Fruit fly (Drosophila melanogaster) whole organism, prepupa: ENCODE data around the gene Cyp4ae1.

Experiments used
- CG10631 ChIP-seq: fragments of 200-800 bp; sonication (Bioruptor generic); optimal IDR thresholded peaks from 2 replicates; lab custom pipeline; 2016; ENCODE audit warnings: missing biosample characterization, missing genetic modification characterization
- CG10669 ChIP-seq: fragments of 200-800 bp; sonication (Bioruptor generic); optimal IDR thresholded peaks from 3 replicates; lab custom pipeline; 2018; ENCODE audit warnings: missing biosample characterization, mild to moderate bottlenecking, missing genetic modification characterization, moderate library complexity
- CG11294 ChIP-seq: fragments of 200-800 bp; sonication (Bioruptor generic); IDR thresholded peaks from 2 replicates; pipeline ENCODE4 v1.3.6; 2022; ENCODE audit warnings: missing biosample characterization, missing genetic modification characterization
- CG11762 ChIP-seq: fragments of 200-800 bp; sonication (Bioruptor generic); optimal IDR thresholded peaks from 3 replicates; lab custom pipeline; 2016; ENCODE audit warnings: missing biosample characterization, missing genetic modification characterization; ENCODE audit not compliant: insufficient read depth
- CG11902 ChIP-seq: fragments of 200-800 bp; sonication (Bioruptor generic); optimal IDR thresholded peaks from 3 replicates; lab custom pipeline; 2016; ENCODE audit warnings: missing biosample characterization, missing genetic modification characterization
- CG15336 ChIP-seq: fragments of 200-800 bp; sonication (Bioruptor generic); IDR thresholded peaks from 2 replicates; pipeline ENCODE4 v1.3.6; 2022; ENCODE audit warnings: missing biosample characterization, missing genetic modification characterization
- CG1621 ChIP-seq: fragments of 200-800 bp; sonication (Bioruptor generic); optimal IDR thresholded peaks from 3 replicates; lab custom pipeline; 2018; ENCODE audit warnings: missing biosample characterization, mild to moderate bottlenecking, missing genetic modification characterization
- CG16779 ChIP-seq: fragments of 200-800 bp; sonication (Bioruptor generic); optimal IDR thresholded peaks from 3 replicates; lab custom pipeline; 2017; ENCODE audit warnings: missing biosample characterization, mild to moderate bottlenecking, missing genetic modification characterization
- CG3032 ChIP-seq: fragments of 200-800 bp; optimal IDR thresholded peaks from 2 replicates; lab custom pipeline; 2019; ENCODE audit warnings: missing biosample characterization, mild to moderate bottlenecking, missing genetic modification characterization, moderate library complexity
- CG32006 ChIP-seq: fragments of 200-800 bp; sonication (Bioruptor generic); optimal IDR thresholded peaks from 3 replicates; lab custom pipeline; 2017; ENCODE audit warnings: missing biosample characterization, mild to moderate bottlenecking, missing genetic modification characterization
- CG34406 ChIP-seq: fragments of 200-800 bp; sonication (Bioruptor generic); optimal IDR thresholded peaks from 3 replicates; lab custom pipeline; 2016; ENCODE audit warnings: missing biosample characterization, missing genetic modification characterization
- CG4318 ChIP-seq: fragments of 200-800 bp; sonication (Bioruptor generic); optimal IDR thresholded peaks from 3 replicates; lab custom pipeline; 2017; ENCODE audit warnings: missing biosample characterization, mild to moderate bottlenecking, missing genetic modification characterization
- CG6276 ChIP-seq: fragments of 200-800 bp; sonication (Bioruptor generic); optimal IDR thresholded peaks from 2 replicates; lab custom pipeline; 2017; ENCODE audit warnings: missing biosample characterization, mild to moderate bottlenecking, missing genetic modification characterization
- CG6808 ChIP-seq: fragments of 200-800 bp; sonication (Bioruptor generic); optimal IDR thresholded peaks from 3 replicates; lab custom pipeline; 2017; ENCODE audit warnings: missing biosample characterization, missing genetic modification characterization, mild to moderate bottlenecking, moderate library complexity, missing genetic modification reagents
- CG6854 ChIP-seq: fragments of 200-800 bp; sonication (Bioruptor generic); optimal IDR thresholded peaks from 2 replicates; lab custom pipeline; 2017; ENCODE audit warnings: missing biosample characterization, mild to moderate bottlenecking, missing genetic modification characterization
- CG7368 ChIP-seq: fragments of 200-800 bp; sonication (Bioruptor generic); optimal IDR thresholded peaks from 3 replicates; lab custom pipeline; 2016; ENCODE audit warnings: missing biosample characterization, missing genetic modification characterization
- CG8119 ChIP-seq: fragments of 200-800 bp; sonication (Bioruptor generic); IDR thresholded peaks from 3 replicates; pipeline ENCODE4 v1.3.6; 2022; ENCODE audit warnings: missing biosample characterization, missing genetic modification characterization
- CG8319 ChIP-seq: fragments of 200-800 bp; sonication (Bioruptor generic); optimal IDR thresholded peaks from 3 replicates; lab custom pipeline; 2016; ENCODE audit warnings: missing biosample characterization, missing genetic modification characterization
- CG8632 ChIP-seq: fragments of 200-800 bp; sonication (Bioruptor generic); optimal IDR thresholded peaks from 3 replicates; lab custom pipeline; 2016; ENCODE audit warnings: missing biosample characterization, missing genetic modification characterization
- CG9139 ChIP-seq: fragments of 200-800 bp; sonication (Bioruptor generic); optimal IDR thresholded peaks from 3 replicates; lab custom pipeline; 2017; ENCODE audit warnings: missing biosample characterization, mild to moderate bottlenecking, missing genetic modification characterization
- Eip75B ChIP-seq: fragments of 200-800 bp; sonication (Bioruptor generic); optimal IDR thresholded peaks from 3 replicates; lab custom pipeline; 2016; ENCODE audit warnings: missing biosample characterization, missing genetic modification characterization
- Ets21C ChIP-seq: fragments of 200-800 bp; sonication (Bioruptor generic); optimal IDR thresholded peaks from 3 replicates; lab custom pipeline; 2016; ENCODE audit warnings: missing biosample characterization, missing genetic modification characterization
- Ets96B ChIP-seq: fragments of 200-800 bp; optimal IDR thresholded peaks from 2 replicates; lab custom pipeline; 2019; ENCODE audit warnings: missing biosample characterization, mild to moderate bottlenecking, missing genetic modification characterization, moderate library complexity
- Gug ChIP-seq: fragments of 200-800 bp; sonication (Bioruptor generic); IDR thresholded peaks from 2 replicates; pipeline ENCODE4 v1.3.6; 2022; ENCODE audit warnings: missing biosample characterization, missing genetic modification characterization
- Hr39 ChIP-seq: fragments of 200-800 bp; sonication (Bioruptor generic); optimal IDR thresholded peaks from 2 replicates; lab custom pipeline; 2016; ENCODE audit warnings: missing biosample characterization, missing genetic modification characterization
- Hr4 ChIP-seq: fragments of 200-800 bp; sonication (Bioruptor generic); optimal IDR thresholded peaks from 3 replicates; lab custom pipeline; 2016; ENCODE audit warnings: missing biosample characterization, missing genetic modification characterization
- Lpt ChIP-seq: fragments of 200-800 bp; sonication (Bioruptor generic); optimal IDR thresholded peaks from 3 replicates; lab custom pipeline; 2016; ENCODE audit warnings: missing biosample characterization, missing genetic modification characterization
- Met ChIP-seq: fragments of 200-800 bp; sonication (Bioruptor generic); optimal IDR thresholded peaks from 3 replicates; lab custom pipeline; 2016; ENCODE audit warnings: missing biosample characterization, missing genetic modification characterization
- OdsH ChIP-seq: fragments of 200-800 bp; sonication (Bioruptor generic); optimal IDR thresholded peaks from 3 replicates; lab custom pipeline; 2016; ENCODE audit warnings: missing biosample characterization, missing genetic modification characterization
- Sox102F ChIP-seq: fragments of 200-800 bp; sonication (Bioruptor generic); optimal IDR thresholded peaks from 2 replicates; lab custom pipeline; 2016; ENCODE audit warnings: missing biosample characterization, mild to moderate bottlenecking, missing genetic modification characterization
- Sox14 ChIP-seq: fragments of 200-800 bp; sonication (Bioruptor generic); optimal IDR thresholded peaks from 3 replicates; lab custom pipeline; 2016; ENCODE audit warnings: missing biosample characterization, missing genetic modification characterization
- Sox15 ChIP-seq: fragments of 200-800 bp; sonication (Bioruptor generic); optimal IDR thresholded peaks from 3 replicates; lab custom pipeline; 2016; ENCODE audit warnings: missing biosample characterization, missing genetic modification characterization
- acj6 ChIP-seq: fragments of 200-800 bp; sonication (Bioruptor generic); optimal IDR thresholded peaks from 3 replicates; lab custom pipeline; 2016; ENCODE audit warnings: missing biosample characterization, missing genetic modification characterization
- cyc ChIP-seq: fragments of 200-800 bp; sonication (Bioruptor generic); optimal IDR thresholded peaks from 3 replicates; lab custom pipeline; 2016; ENCODE audit warnings: missing biosample characterization, missing genetic modification characterization
- dac ChIP-seq: fragments of 200-800 bp; sonication (Bioruptor generic); optimal IDR thresholded peaks from 2 replicates; lab custom pipeline; 2017; ENCODE audit warnings: missing biosample characterization, mild to moderate bottlenecking, missing genetic modification characterization
- eg ChIP-seq: fragments of 200-800 bp; sonication (Bioruptor generic); IDR thresholded peaks from 3 replicates; pipeline ENCODE4 v1.3.6; 2022; ENCODE audit warnings: missing biosample characterization, missing genetic modification characterization
- fd59A ChIP-seq: fragments of 200-800 bp; sonication (Bioruptor generic); optimal IDR thresholded peaks from 2 replicates; lab custom pipeline; 2017; ENCODE audit warnings: missing biosample characterization, mild to moderate bottlenecking, missing genetic modification characterization, missing genetic modification reagents
- fkh ChIP-seq: fragments of 200-800 bp; sonication (Bioruptor generic); optimal IDR thresholded peaks from 3 replicates; lab custom pipeline; 2017; ENCODE audit warnings: missing biosample characterization, mild to moderate bottlenecking, missing genetic modification characterization, moderate library complexity
- lz ChIP-seq: fragments of 200-800 bp; sonication (Bioruptor generic); optimal IDR thresholded peaks from 3 replicates; lab custom pipeline; 2016; ENCODE audit warnings: missing biosample characterization, missing genetic modification characterization
- pdm3 ChIP-seq: fragments of 200-800 bp; sonication (Bioruptor generic); optimal IDR thresholded peaks from 3 replicates; lab custom pipeline; 2016; ENCODE audit warnings: missing biosample characterization, missing genetic modification characterization
- spab ChIP-seq: fragments of 200-800 bp; sonication (Bioruptor generic); optimal IDR thresholded peaks from 2 replicates; lab custom pipeline; 2017; ENCODE audit warnings: missing biosample characterization, mild to moderate bottlenecking, missing genetic modification characterization, missing genetic modification reagents
- ss ChIP-seq, 2 experiments: fragments of 200-800 bp; sonication (Bioruptor generic); optimal IDR thresholded peaks; 2 replicates in 1 of 2; 3 replicates in 1 of 2; lab custom pipeline; 2017 to 2018; ENCODE audit warnings: mild to moderate bottlenecking in 2 of 2, missing biosample characterization in 2 of 2, missing genetic modification characterization in 2 of 2, moderate library complexity in 1 of 2
- topi ChIP-seq: fragments of 200-800 bp; sonication (Bioruptor generic); optimal IDR thresholded peaks from 3 replicates; lab custom pipeline; 2016; ENCODE audit warnings: missing biosample characterization, missing genetic modification characterization
- vri ChIP-seq: fragments of 200-800 bp; sonication (Bioruptor generic); optimal IDR thresholded peaks from 3 replicates; lab custom pipeline; 2016; ENCODE audit warnings: missing biosample characterization, mild to moderate bottlenecking, missing genetic modification characterization

Gene Cyp4ae1

dm6 chrX:2134965-2135758 lies 43.6 kb upstream of the Cyp4ae1 start (continued):
- TF ChIP-seq Sox102F (GFP tag; lab: Kevin White, UChicago) (peak; percentile 87), pdm3 (GFP tag; lab: Kevin White, UChicago) (peak; percentile 89), Ets96B (peak; percentile 87), CG11902 (GFP tag; lab: Kevin White, UChicago) (peak; percentile 81), CG8632 (GFP tag; lab: Kevin White, UChicago) (peak; percentile 87), cyc (GFP tag; lab: Kevin White, UChicago) (peak; percentile 92), CG3032 (peak; percentile 86), CG4318 (peak; percentile 68), CG6808 (GFP tag; lab: Kevin White, UChicago) (peak; percentile 87), vri (GFP tag; lab: Kevin White, UChicago) (peak; percentile 87), acj6 (GFP tag; lab: Kevin White, UChicago) (peak; percentile 87), CG1621 (peak; percentile 81), Sox15 (peak; percentile 81), Met (GFP tag; lab: Kevin White, UChicago) (peak; percentile 95), CG11762 (GFP tag; lab: Kevin White, UChicago) (peak; percentile 81), Lpt (GFP tag; lab: Kevin White, UChicago) (peak; percentile 71), CG9139 (GFP tag; lab: Kevin White, UChicago) (peak; percentile 79), fd59A (GFP tag; lab: Kevin White, UChicago) (peak; percentile 80), dac (GFP tag; lab: Kevin White, UChicago) (peak; percentile 28)

dm6 chrX:2135868-2136787 lies 42.7 kb upstream of the Cyp4ae1 start:
- TF ChIP-seq Hr39 (GFP tag; lab: Kevin White, UChicago) (peak; percentile 46), ss (GFP tag; optimal IDR thresholded peaks at IDR 0.05; lab: Kevin White, UChicago) (peak in 1 of 2 experiments; percentile 94), CG6854 (GFP tag; lab: Kevin White, UChicago) (no peak), CG15336 (GFP tag; lab: Robert Waterston, UW) (peak; percentile 61; the same call in 1 of the 2 replicates), Lpt (GFP tag; lab: Kevin White, UChicago) (no peak), Ets96B (no peak), eg (no peak), CG7368 (GFP tag; lab: Kevin White, UChicago) (peak; percentile 17), CG8119 (0 out of 3 replicates have a peak, but pooled peaks have one; percentile 12), topi (GFP tag; lab: Kevin White, UChicago) (no peak), Sox15 (peak; percentile 31), spab (GFP tag; lab: Kevin White, UChicago) (no peak), CG16779 (tag; lab: Kevin White, UChicago) (no peak), CG6276 (GFP tag; lab: Kevin White, UChicago) (no peak), Sox102F (GFP tag; lab: Kevin White, UChicago) (no peak), Ets21C (GFP tag; lab: Kevin White, UChicago) (no peak), Hr4 (GFP tag; lab: Kevin White, UChicago) (peak; percentile 46), CG11294 (GFP tag; lab: Robert Waterston, UW) (peak; percentile 58), fkh (GFP tag; lab: Kevin White, UChicago) (peak; percentile 44), CG34406 (GFP tag; lab: Kevin White, UChicago) (no peak), vri (GFP tag; lab: Kevin White, UChicago) (no peak), CG10669 (no peak), CG1621 (no peak), CG4318 (peak; percentile 1), Sox14 (no peak), Eip75B (GFP tag; lab: Kevin White, UChicago) (peak; percentile 29), Gug (peak; percentile 45), fd59A (GFP tag; lab: Kevin White, UChicago) (no peak), lz (GFP tag; lab: Kevin White, UChicago) (peak; percentile 26), CG10631 (GFP tag; lab: Kevin White, UChicago) (peak; percentile 39), acj6 (GFP tag; lab: Kevin White, UChicago) (peak; percentile 9), CG8319 (no peak), CG11762 (GFP tag; lab: Kevin White, UChicago) (no peak), CG32006 (GFP tag; lab: Kevin White, UChicago) (peak; percentile 16), OdsH (GFP tag; lab: Kevin White, UChicago) (peak; percentile 26)
